Worm (Caenorhabditis elegans) whole organism, L4/young adult: ENCODE data around the gene Y116A8C.465.

Experiments used
- W03F9.2 ChIP-seq: fragments of 150-350 bp; optimal IDR thresholded peaks from 2 replicates; lab custom pipeline; 2014; ENCODE audit warnings: missing biosample characterization, missing genetic modification characterization
- dao-5 ChIP-seq: sonication (generic microtip); optimal IDR thresholded peaks from 2 replicates; lab custom pipeline; 2016; ENCODE audit warnings: missing genotype, missing genetic modification characterization, moderate library complexity, missing compliant biosample characterization
- him-1 ChIP-seq: sonication (generic microtip); optimal IDR thresholded peaks from 2 replicates; lab custom pipeline; 2016; ENCODE audit warnings: missing genotype, missing genetic modification reagents, missing genetic modification characterization, missing compliant biosample characterization

ce11 chrIV:17084839-17085238, 19.8 kb downstream of the Y116A8C.465 start:
- no peak for TF ChIP-seq him-1 (tag; lab: Kevin White, UChicago)
- no peak for TF ChIP-seq dao-5 (tag; lab: Kevin White, UChicago)
- no peak for TF ChIP-seq W03F9.2
